Worm (Caenorhabditis elegans) whole organism, L4 larva: ENCODE data around the gene Y53C12B.7.

Source experiments
- F44E2.7 ChIP-seq: fragments of 200-800 bp; sonication (Bioruptor generic); IDR thresholded peaks from 2 replicates; pipeline ENCODE4 v2.1.2; 2022; ENCODE audit warnings: missing genetic modification characterization, missing compliant biosample characterization
- ZK546.5 ChIP-seq, 2 experiments: sonication (generic microtip); optimal IDR thresholded peaks; 2 replicates each; lab custom pipeline; 2017; ENCODE audit warnings: missing biosample characterization in 2 of 2, missing genetic modification characterization in 2 of 2
- arid-1 ChIP-seq: fragments of 200-800 bp; sonication (Bioruptor generic); conservative IDR thresholded peaks from 2 replicates; pipeline ENCODE4 v1.3.6; 2022; ENCODE audit warnings: missing genetic modification reagents, missing genetic modification characterization, missing compliant biosample characterization
- ces-1 ChIP-seq: fragments of 150-350 bp; sonication (generic microtip); optimal IDR thresholded peaks from 4 replicates; lab custom pipeline; 2014; ENCODE audit warnings: missing biosample characterization, missing genetic modification reagents, missing genetic modification characterization
- lin-15B ChIP-seq: fragments of 150-350 bp; sonication (generic microtip); optimal IDR thresholded peaks from 3 replicates; lab custom pipeline; 2014; ENCODE audit warnings: missing biosample characterization, missing genetic modification characterization
- lin-39 ChIP-seq: fragments of 150-350 bp; optimal IDR thresholded peaks from 2 replicates; lab custom pipeline; 2014; ENCODE audit warnings: missing biosample characterization, missing genetic modification reagents, missing genetic modification characterization
- mdl-1 ChIP-seq, 2 experiments: fragments of 150-350 bp in 1 of 2; sonication (generic microtip) in 1 of 2; optimal IDR thresholded peaks; 2 replicates each; lab custom pipeline; 2014 to 2017; ENCODE audit warnings: missing biosample characterization in 2 of 2, missing genetic modification characterization in 2 of 2
- mep-1 ChIP-seq: fragments of 150-350 bp; sonication (generic microtip); optimal IDR thresholded peaks from 3 replicates; lab custom pipeline; 2014; ENCODE audit warnings: missing biosample characterization, missing genetic modification characterization
- nhr-76 ChIP-seq: fragments of 150-350 bp; optimal IDR thresholded peaks from 2 replicates; lab custom pipeline; 2014; ENCODE audit warnings: missing biosample characterization, missing genetic modification characterization
- pqm-1 ChIP-seq: sonication (generic microtip); optimal IDR thresholded peaks from 2 replicates; lab custom pipeline; 2017; ENCODE audit warnings: missing biosample characterization, missing genetic modification characterization
- unc-62 ChIP-seq, 3 experiments: fragments of 150-350 bp in 1 of 3; sonication (generic microtip); optimal IDR thresholded peaks in 2 of 3; peaks in 1 of 3; 1 replicate in 1 of 3; 2 replicates in 2 of 3; lab custom pipeline; 2014 to 2017; ENCODE audit warnings: missing biosample characterization in 3 of 3, missing genetic modification characterization in 3 of 3, missing genetic modification reagents in 3 of 3, missing genotype in 1 of 3

DNA sequence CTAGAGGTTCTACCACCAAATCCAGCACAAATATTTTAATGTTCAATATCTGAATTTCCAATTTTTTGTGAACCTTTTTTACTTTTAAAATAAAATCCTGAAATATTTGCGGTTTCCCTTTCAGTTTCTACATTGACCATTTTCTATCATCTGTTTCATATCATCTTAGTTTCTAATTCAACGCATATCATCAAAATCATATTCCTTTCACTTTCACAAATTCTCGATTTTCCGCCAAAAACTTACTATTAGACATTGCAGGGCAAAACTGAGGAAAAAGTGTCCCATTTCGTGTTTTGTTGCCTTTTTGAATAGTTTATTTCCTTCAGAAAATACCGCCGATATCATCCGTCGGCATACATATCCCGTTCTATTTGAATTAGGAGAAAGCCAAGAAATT, 28.0 kb downstream of the Y53C12B.7 start:
- TF ChIP-seq lin-39 (tag; lab: Kevin White, UChicago), result no peak
- TF ChIP-seq ZK546.5 (tag; optimal IDR thresholded peaks at IDR 0.05; lab: Kevin White, UChicago), result no peak
- TF ChIP-seq arid-1 (GFP tag; lab: Robert Waterston, UW), result no peak
- no peak for TF ChIP-seq nhr-76 (tag; lab: Kevin White, UChicago)
- no peak for TF ChIP-seq mep-1 (tag; lab: Kevin White, UChicago)
- no peak for TF ChIP-seq unc-62 (GFP tag; optimal IDR thresholded peaks at IDR 0.05 in 1 of 2; lab: Kevin White, UChicago)
- TF ChIP-seq unc-62 (tag; optimal IDR thresholded peaks at IDR 0.05; lab: Kevin White, UChicago), result no peak
- TF ChIP-seq mdl-1 (tag; optimal IDR thresholded peaks at IDR 0.05; lab: Kevin White, UChicago), result no peak
- no peak for TF ChIP-seq pqm-1 (tag; lab: Kevin White, UChicago)
- TF ChIP-seq ces-1 (GFP tag; lab: Kevin White, UChicago), result no peak
- no peak for TF ChIP-seq F44E2.7 (GFP tag; lab: Robert Waterston, UW)
- no peak for TF ChIP-seq lin-15B (tag; lab: Kevin White, UChicago)
